Worm (Caenorhabditis elegans) whole organism, late embryonic: ENCODE data around the gene srx-118.

Experiments
- ama-1 ChIP-seq: fragments of 150-350 bp; optimal IDR thresholded peaks from 2 replicates; lab custom pipeline; 2014
- ref-2 ChIP-seq: sonication (generic microtip); optimal IDR thresholded peaks from 2 replicates; lab custom pipeline; 2016; ENCODE audit warnings: missing genetic modification characterization, missing compliant biosample characterization

DNA sequence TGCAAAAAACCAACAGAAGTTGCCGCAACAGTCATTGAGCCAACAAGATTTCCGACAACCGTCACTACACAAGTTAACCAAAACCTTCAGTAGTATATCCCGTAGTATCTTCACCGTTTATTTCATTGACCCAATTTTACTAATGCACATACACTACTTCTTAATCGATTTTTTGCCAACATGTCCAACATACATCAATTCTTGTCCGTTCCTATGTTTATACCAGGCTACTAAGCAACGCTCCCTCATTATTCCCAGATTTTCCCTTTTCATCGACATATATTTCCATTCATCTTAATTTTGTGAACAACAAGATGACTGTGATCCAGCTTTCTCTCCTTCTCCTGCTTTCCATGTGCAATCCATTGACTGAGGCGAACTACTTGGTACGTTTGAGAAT, 40.2 kb downstream of the srx-118 start, which contains the start of gene F49C5.7:
- TF ChIP-seq ama-1 (lab: Kevin White, UChicago) (no peak), ref-2 (no peak)
